Fruit fly (Drosophila melanogaster) whole organism, wandering third instar larva: ENCODE results near the gene CG10959.
A peak's percentile ranks its signal among the peaks of the same experiment; 100 is the strongest.

Experiments
- Abd-B ChIP-seq: fragments of >200 bp; optimal IDR thresholded peaks from 2 replicates; lab custom pipeline; 2017; ENCODE audit warnings: missing biosample characterization, missing genetic modification characterization
- CG32264 ChIP-seq: fragments of 200-800 bp; sonication (Bioruptor generic); optimal IDR thresholded peaks from 2 replicates; lab custom pipeline; 2016; ENCODE audit warnings: missing biosample characterization, missing genetic modification characterization
- CG9705 ChIP-seq: fragments of 200-800 bp; sonication (Bioruptor generic); optimal IDR thresholded peaks from 2 replicates; lab custom pipeline; 2018; ENCODE audit warnings: missing biosample characterization, mild to moderate bottlenecking, missing genetic modification characterization
- CrebA ChIP-seq: fragments of 200-800 bp; sonication (Bioruptor generic); optimal IDR thresholded peaks from 2 replicates; lab custom pipeline; 2016; ENCODE audit warnings: missing biosample characterization, mild to moderate bottlenecking, missing genetic modification characterization, borderline replicate concordance
- Dfd ChIP-seq: fragments of >200 bp; optimal IDR thresholded peaks from 2 replicates; lab custom pipeline; 2017; ENCODE audit warnings: missing biosample characterization, missing genetic modification characterization
- Dif ChIP-seq: fragments of 200-275, 200-300 bp; sonication (Bioruptor generic); optimal IDR thresholded peaks from 2 replicates; lab custom pipeline; 2018; ENCODE audit warnings: missing biosample characterization, missing genetic modification characterization; ENCODE audit not compliant: partially characterized antibody
- GATAd ChIP-seq: sonication (Bioruptor generic); optimal IDR thresholded peaks from 2 replicates; lab custom pipeline; 2016; ENCODE audit warnings: missing biosample characterization, missing genetic modification characterization
- HLH106 ChIP-seq: fragments of 200-800 bp; optimal IDR thresholded peaks from 3 replicates; lab custom pipeline; 2019; ENCODE audit warnings: missing biosample characterization, mild to moderate bottlenecking, missing genetic modification characterization, moderate library complexity
- Hnf4 ChIP-seq: fragments of 200-800 bp; sonication (Bioruptor generic); optimal IDR thresholded peaks from 2 replicates; lab custom pipeline; 2016; ENCODE audit warnings: missing biosample characterization, mild to moderate bottlenecking, missing genetic modification characterization
- Hr78 ChIP-seq: fragments of >200 bp; optimal IDR thresholded peaks from 2 replicates; lab custom pipeline; 2017; ENCODE audit warnings: missing biosample characterization, missing genetic modification characterization
- Hr83 ChIP-seq: fragments of 200-300 bp; sonication (Bioruptor generic); optimal IDR thresholded peaks from 2 replicates; lab custom pipeline; 2016; ENCODE audit warnings: missing biosample characterization, mild to moderate bottlenecking, missing genetic modification characterization, moderate library complexity; ENCODE audit not compliant: poor library complexity, severe bottlenecking
- Jra ChIP-seq: sonication (Bioruptor generic); optimal IDR thresholded peaks from 2 replicates; lab custom pipeline; 2016; ENCODE audit warnings: missing biosample characterization, missing genetic modification characterization
- Mio ChIP-seq: sonication (Bioruptor generic); optimal IDR thresholded peaks from 2 replicates; lab custom pipeline; 2016; ENCODE audit warnings: missing biosample characterization, missing genetic modification characterization
- Myc ChIP-seq: fragments of >200 bp; optimal IDR thresholded peaks from 2 replicates; lab custom pipeline; 2017
- N ChIP-seq: fragments of >200 bp; optimal IDR thresholded peaks from 2 replicates; lab custom pipeline; 2018; ENCODE audit warnings: missing biosample characterization, missing external identifiers, missing genetic modification characterization
- OdsH ChIP-seq: fragments of 200-800 bp; sonication (Bioruptor generic); optimal IDR thresholded peaks from 2 replicates; lab custom pipeline; 2016; ENCODE audit warnings: missing biosample characterization, mild to moderate bottlenecking, missing genetic modification characterization
- Rel ChIP-seq, 2 experiments: fragments of 200-800 bp; sonication (Bioruptor generic) in 1 of 2; optimal IDR thresholded peaks; 2 replicates in 1 of 2; 3 replicates in 1 of 2; lab custom pipeline; 2016 to 2019; ENCODE audit warnings: mild to moderate bottlenecking in 2 of 2, missing biosample characterization in 2 of 2, missing genetic modification characterization in 2 of 2, moderate library complexity in 1 of 2
- Sp1 ChIP-seq: fragments of 200-800 bp; sonication (Bioruptor generic); optimal IDR thresholded peaks from 3 replicates; lab custom pipeline; 2019; ENCODE audit warnings: missing biosample characterization, mild to moderate bottlenecking, missing genetic modification characterization, moderate library complexity
- Vsx2 ChIP-seq: fragments of 200-300, 225-300 bp; sonication (Bioruptor generic); optimal IDR thresholded peaks from 2 replicates; lab custom pipeline; 2018; ENCODE audit warnings: missing biosample characterization, missing genetic modification characterization; ENCODE audit not compliant: partially characterized antibody
- br ChIP-seq: fragments of 200-800 bp; sonication (Bioruptor generic); optimal IDR thresholded peaks from 2 replicates; lab custom pipeline; 2016; ENCODE audit warnings: missing biosample characterization, missing genetic modification characterization
- brk ChIP-seq: fragments of 200-800 bp; sonication (Bioruptor generic); optimal IDR thresholded peaks from 2 replicates; lab custom pipeline; 2016; ENCODE audit warnings: missing biosample characterization, mild to moderate bottlenecking, missing genetic modification characterization
- dl ChIP-seq, 2 experiments: fragments of 175-275, 200-275 bp in 1 of 2; fragments of 200-275 bp in 1 of 2; sonication (Bioruptor generic); optimal IDR thresholded peaks; lab custom pipeline; 2018; ENCODE audit warnings: mild to moderate bottlenecking in 2 of 2, missing biosample characterization in 2 of 2, missing genetic modification characterization in 2 of 2, moderate library complexity in 2 of 2; ENCODE audit not compliant: partially characterized antibody in 2 of 2, insufficient read depth in 1 of 2
- dmrt93B ChIP-seq: fragments of 200-800 bp; sonication (Bioruptor generic); optimal IDR thresholded peaks from 2 replicates; lab custom pipeline; 2018; ENCODE audit warnings: missing biosample characterization, mild to moderate bottlenecking, missing genetic modification characterization
- dsf ChIP-seq: sonication (Bioruptor generic); optimal IDR thresholded peaks from 2 replicates; lab custom pipeline; 2016; ENCODE audit warnings: missing biosample characterization, missing genetic modification characterization, borderline replicate concordance
- ey ChIP-seq: fragments of 200-800 bp; sonication (Bioruptor generic); optimal IDR thresholded peaks from 2 replicates; lab custom pipeline; 2016; ENCODE audit warnings: missing biosample characterization, missing genetic modification characterization
- foxo ChIP-seq, 2 experiments: fragments of 200-800 bp; sonication (Bioruptor generic); optimal IDR thresholded peaks; 2 replicates in 1 of 2; 3 replicates in 1 of 2; lab custom pipeline; 2016 to 2017; ENCODE audit warnings: missing biosample characterization in 2 of 2, missing genetic modification characterization in 2 of 2
- fru ChIP-seq: fragments of 200-800 bp; sonication (Bioruptor generic); optimal IDR thresholded peaks from 3 replicates; lab custom pipeline; 2016; ENCODE audit warnings: missing biosample characterization, mild to moderate bottlenecking, missing genetic modification characterization
- h ChIP-seq: fragments of 200-800 bp; sonication (Bioruptor generic); optimal IDR thresholded peaks from 3 replicates; lab custom pipeline; 2016; ENCODE audit warnings: missing biosample characterization, mild to moderate bottlenecking, missing genetic modification characterization
- jim ChIP-seq: fragments of 175-275, 200-325 bp; sonication (Bioruptor generic); optimal IDR thresholded peaks from 2 replicates; lab custom pipeline; 2016; ENCODE audit warnings: missing biosample characterization, mild to moderate bottlenecking, missing genetic modification characterization
- lola ChIP-seq: fragments of >200 bp; optimal IDR thresholded peaks from 2 replicates; lab custom pipeline; 2017; ENCODE audit warnings: missing biosample characterization, missing genetic modification characterization
- pan ChIP-seq: fragments of >200 bp; optimal IDR thresholded peaks from 2 replicates; lab custom pipeline; 2017
- psq ChIP-seq: fragments of 200-800 bp; sonication (Bioruptor generic); optimal IDR thresholded peaks from 3 replicates; lab custom pipeline; 2017; ENCODE audit warnings: missing biosample characterization, mild to moderate bottlenecking, missing genetic modification characterization, moderate library complexity
- rgr ChIP-seq: fragments of 200-800 bp; sonication (Bioruptor generic); optimal IDR thresholded peaks from 3 replicates; lab custom pipeline; 2016; ENCODE audit warnings: missing biosample characterization, mild to moderate bottlenecking, missing genetic modification characterization
- sage ChIP-seq: fragments of 200-800 bp; sonication (Bioruptor generic); optimal IDR thresholded peaks from 2 replicates; lab custom pipeline; 2016; ENCODE audit warnings: missing biosample characterization, mild to moderate bottlenecking, missing genetic modification characterization
- sv ChIP-seq: fragments of 200-800 bp; sonication (Bioruptor generic); optimal IDR thresholded peaks from 3 replicates; lab custom pipeline; 2016; ENCODE audit warnings: missing biosample characterization, missing genetic modification characterization
- tai ChIP-seq: sonication (Bioruptor generic); optimal IDR thresholded peaks from 2 replicates; lab custom pipeline; 2016; ENCODE audit warnings: missing biosample characterization, missing genetic modification characterization
- usp ChIP-seq: fragments of >200 bp; optimal IDR thresholded peaks from 2 replicates; lab custom pipeline; 2017; ENCODE audit warnings: missing biosample characterization, missing genetic modification characterization
- woc ChIP-seq: sonication (Bioruptor generic); optimal IDR thresholded peaks from 2 replicates; lab custom pipeline; 2016; ENCODE audit warnings: missing biosample characterization, mild to moderate bottlenecking, missing genetic modification characterization

The CG10959 gene

dm6 chrX:8147649-8148048 is 934 bp upstream of the CG10959 start, which contains the start of gene CG15336:
Gene CG15336, plus strand, starts transcription at chrX:8147949.
- TF ChIP-seq usp (GFP tag; lab: Kevin White, UChicago), result no peak
- TF ChIP-seq GATAd, result no peak
- TF ChIP-seq Abd-B (GFP tag; lab: Kevin White, UChicago), result no peak
- TF ChIP-seq Dfd (GFP tag; lab: Kevin White, UChicago), result no peak
- TF ChIP-seq CrebA (GFP tag; lab: Kevin White, UChicago), result no peak
- no peak for TF ChIP-seq CG32264 (GFP tag; lab: Kevin White, UChicago)
- TF ChIP-seq CG9705, result no peak
- no peak for TF ChIP-seq pan (lab: Kevin White, UChicago)
- TF ChIP-seq Dif (GFP tag; lab: Kevin White, UChicago), result no peak
- TF ChIP-seq N (GFP tag; lab: Kevin White, UChicago), result no peak
- TF ChIP-seq Vsx2 (GFP tag; lab: Kevin White, UChicago), result no peak
- no peak for TF ChIP-seq Myc (lab: Kevin White, UChicago)
- TF ChIP-seq Hnf4, result no peak

dm6 chrX:8152077-8152476 is 3.5 kb downstream of the CG10959 start, which contains the start of gene Gbeta5:
Gene Gbeta5, minus strand, starts transcription at chrX:8152275.
- TF ChIP-seq rgr (no peak), Myc (lab: Kevin White, UChicago) (no peak), psq (GFP tag; lab: Kevin White, UChicago) (no peak), sv (GFP tag; lab: Kevin White, UChicago) (no peak), Dif (GFP tag; lab: Kevin White, UChicago) (no peak), h (GFP tag; lab: Kevin White, UChicago) (no peak), lola (no peak)

dm6 chrX:8152718-8153117 is 4.1 kb downstream of the CG10959 start, which contains the start of gene CG18262:
Gene CG18262, plus strand, starts transcription at chrX:8152948.
- TF ChIP-seq Myc (lab: Kevin White, UChicago) (no peak), GATAd (peak; percentile 5), Rel (GFP tag; optimal IDR thresholded peaks at IDR 0.05; lab: Kevin White, UChicago) (no peak), Rel (tag; optimal IDR thresholded peaks at IDR 0.05; lab: Kevin White, UChicago) (peak; percentile 72)

- TF ChIP-seq Jra, result peak; percentile 65
- TF ChIP-seq foxo (GFP tag; optimal IDR thresholded peaks at IDR 0.05; lab: Kevin White, UChicago), result peak in 1 of 2 experiments; percentile 74
- TF ChIP-seq CG32264 (GFP tag; lab: Kevin White, UChicago), result peak; percentile 32
- TF ChIP-seq Hr83, result peak; percentile 27
- TF ChIP-seq rgr, result peak; percentile 84
- no peak for TF ChIP-seq Dif (GFP tag; lab: Kevin White, UChicago)
- no peak for TF ChIP-seq tai (GFP tag; lab: Kevin White, UChicago)
- TF ChIP-seq dsf (GFP tag; lab: Kevin White, UChicago), result no peak
- TF ChIP-seq pan (lab: Kevin White, UChicago), result no peak
- no peak for TF ChIP-seq Rel (GFP tag; optimal IDR thresholded peaks at IDR 0.05; lab: Kevin White, UChicago)
- peak; percentile 59 for TF ChIP-seq Rel (tag; optimal IDR thresholded peaks at IDR 0.05; lab: Kevin White, UChicago)
- TF ChIP-seq br (GFP tag; lab: Kevin White, UChicago), result peak; percentile 0
- no peak for TF ChIP-seq Mio (GFP tag; lab: Kevin White, UChicago)
- TF ChIP-seq dmrt93B (GFP tag; lab: Kevin White, UChicago), result no peak
- no peak for TF ChIP-seq CrebA (GFP tag; lab: Kevin White, UChicago)
- no peak for TF ChIP-seq Dfd (GFP tag; lab: Kevin White, UChicago)
- peak; percentile 86 for TF ChIP-seq HLH106
- peak; percentile 11 for TF ChIP-seq GATAd
- peak; percentile 67 for TF ChIP-seq Myc (lab: Kevin White, UChicago)
- no peak for TF ChIP-seq jim (GFP tag; lab: Kevin White, UChicago)
- TF ChIP-seq h (GFP tag; lab: Kevin White, UChicago), result peak; percentile 75
- peak; percentile 79 for TF ChIP-seq Sp1 (GFP tag; lab: Kevin White, UChicago)
- TF ChIP-seq woc (GFP tag; lab: Kevin White, UChicago), result peak; percentile 62
- TF ChIP-seq Hnf4, result no peak
- TF ChIP-seq lola, result no peak
- peak; percentile 64 for TF ChIP-seq ey (GFP tag; lab: Kevin White, UChicago)
- peak; percentile 60 for TF ChIP-seq OdsH
- TF ChIP-seq fru (GFP tag; lab: Kevin White, UChicago), result peak; percentile 80
- TF ChIP-seq CG9705, result peak; percentile 81
- no peak for TF ChIP-seq Vsx2 (GFP tag; lab: Kevin White, UChicago)
- no peak for TF ChIP-seq Abd-B (GFP tag; lab: Kevin White, UChicago)
- peak; percentile 54 for TF ChIP-seq sv (GFP tag; lab: Kevin White, UChicago)
- no peak for TF ChIP-seq dl (GFP tag; optimal IDR thresholded peaks at IDR 0.05; lab: Kevin White, UChicago; ENCODE audit: insufficient read depth in 1 of 2, partially characterized antibody in 2 of 2)
- no peak for TF ChIP-seq Hr78 (GFP tag; lab: Kevin White, UChicago)
- no peak for TF ChIP-seq usp (GFP tag; lab: Kevin White, UChicago)
- no peak for TF ChIP-seq sage
- no peak for TF ChIP-seq brk (GFP tag; lab: Kevin White, UChicago)
- TF ChIP-seq psq (GFP tag; lab: Kevin White, UChicago), result peak; percentile 59
- no peak for TF ChIP-seq N (GFP tag; lab: Kevin White, UChicago)
These were observed 8.7 kb downstream of the CG10959 start, which contains the start of the genes Traf6 and GIIIspla2 for dm6 chrX:8157294-8157693. Gene Traf6, minus strand, starts transcription at chrX:8157386. Gene GIIIspla2, plus strand, starts transcription at chrX:8157628.
